Fruit fly (Drosophila melanogaster): Measurements from ENCODE around the gene Utx.

The Utx gene

DNA sequence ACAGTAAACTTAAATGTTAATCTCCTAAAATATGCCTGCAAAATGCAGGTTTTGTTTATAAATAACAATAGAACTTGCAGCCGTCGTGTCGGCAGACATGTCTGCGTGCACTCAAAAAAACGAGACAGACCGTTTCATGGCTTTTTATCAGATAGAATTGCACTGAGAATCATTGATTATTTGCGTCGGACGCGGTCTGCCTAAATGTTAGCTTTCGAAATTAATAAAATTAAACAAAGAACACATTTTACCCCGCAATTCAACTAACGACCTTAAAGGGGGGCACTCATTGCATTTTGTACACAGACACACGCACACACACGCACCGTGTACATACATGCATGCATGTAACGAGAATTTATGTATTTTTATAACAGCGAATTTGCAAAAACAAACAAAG is 1.8 kb downstream of the Utx start (continued):
- TF ChIP-seq CG11902 (GFP tag; optimal IDR thresholded peaks at IDR 0.05), result peak; percentile 3
- no peak; the same call in 1 of the 3 replicates for TF ChIP-seq CG6163 (GFP tag; IDR thresholded peaks at IDR 0.05)
- TF ChIP-seq Ets96B (tag; optimal IDR thresholded peaks at IDR 0.05), result no peak
- TF ChIP-seq CG11294 (GFP tag; IDR thresholded peaks at IDR 0.05), result no peak
- peak; percentile 56 for TF ChIP-seq cyc (GFP tag; optimal IDR thresholded peaks at IDR 0.05)
- peak; percentile 63 for TF ChIP-seq OdsH (GFP tag; optimal IDR thresholded peaks at IDR 0.05)
- TF ChIP-seq Sox102F (GFP tag; optimal IDR thresholded peaks at IDR 0.05), result no peak
- TF ChIP-seq Smox (GFP tag; optimal IDR thresholded peaks at IDR 0.05), result no peak
- no peak for TF ChIP-seq CG3032 (tag; optimal IDR thresholded peaks at IDR 0.05)
- TF ChIP-seq CG1621 (tag; optimal IDR thresholded peaks at IDR 0.05), result no peak
- TF ChIP-seq CG6854 (GFP tag; optimal IDR thresholded peaks at IDR 0.05), result no peak
- TF ChIP-seq Hr39 (GFP tag; optimal IDR thresholded peaks at IDR 0.05), result no peak
- peak; percentile 51 for TF ChIP-seq vri (GFP tag; optimal IDR thresholded peaks at IDR 0.05)
- TF ChIP-seq CG6276 (GFP tag; optimal IDR thresholded peaks at IDR 0.05), result no peak
- no peak for TF ChIP-seq CG6808 (GFP tag; optimal IDR thresholded peaks at IDR 0.05)
- TF ChIP-seq Hr38 (GFP tag; optimal IDR thresholded peaks at IDR 0.05), result peak; percentile 10
- no peak for TF ChIP-seq salr (GFP tag; optimal IDR thresholded peaks at IDR 0.05)
- TF ChIP-seq net (GFP tag; optimal IDR thresholded peaks at IDR 0.05), result no peak

DNA sequence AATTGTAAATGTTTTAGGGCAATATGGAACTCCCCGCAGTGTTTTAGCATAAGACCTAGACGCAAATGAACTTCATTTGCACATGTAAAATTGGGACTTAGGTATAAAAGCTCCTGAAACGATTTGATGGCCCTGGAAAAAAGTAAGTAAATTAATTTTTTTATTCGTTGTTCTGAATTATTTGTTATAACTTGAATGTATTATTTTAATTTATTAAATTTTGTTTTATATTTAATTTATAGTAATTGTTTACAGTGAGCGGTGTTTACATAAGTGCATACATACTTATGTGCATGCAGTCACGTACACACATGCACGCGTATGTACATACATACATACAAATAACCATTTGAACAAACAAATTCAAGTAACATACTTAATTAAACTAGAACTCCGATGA is 2.2 kb downstream of the Utx start:
- TF ChIP-seq CG8119 (GFP tag; IDR thresholded peaks at IDR 0.05) (peak; percentile 70; the same call in 2 of the 3 replicates), Sox14 (GFP tag; optimal IDR thresholded peaks at IDR 0.05) (no peak), Gug (GFP tag; IDR thresholded peaks at IDR 0.05) (no peak; the same call in 1 of the 2 replicates), CG6792 (GFP tag; optimal IDR thresholded peaks at IDR 0.05) (peak; percentile 20), CG11294 (GFP tag; IDR thresholded peaks at IDR 0.05) (peak; percentile 42; the same call in 1 of the 2 replicates), CG16779 (tag; optimal IDR thresholded peaks at IDR 0.05) (no peak), Ets96B (tag; optimal IDR thresholded peaks at IDR 0.05) (peak; percentile 69), CG10669 (GFP tag; optimal IDR thresholded peaks at IDR 0.05) (no peak), Sox15 (GFP tag; optimal IDR thresholded peaks at IDR 0.05) (no peak), CG8319 (GFP tag; optimal IDR thresholded peaks at IDR 0.05) (no peak), Hr39 (GFP tag; optimal IDR thresholded peaks at IDR 0.05) (no peak), Hr4 (GFP tag; optimal IDR thresholded peaks at IDR 0.05) (no peak), CG4318 (GFP tag; optimal IDR thresholded peaks at IDR 0.05) (no peak), spab (GFP tag; optimal IDR thresholded peaks at IDR 0.05) (no peak), CG6854 (GFP tag; optimal IDR thresholded peaks at IDR 0.05) (peak; percentile 37), fd85E (GFP tag; optimal IDR thresholded peaks at IDR 0.05) (peak; percentile 5), CG15336 (GFP tag; IDR thresholded peaks at IDR 0.05) (peak; percentile 82), CG8632 (GFP tag; optimal IDR thresholded peaks at IDR 0.05) (peak; percentile 42), net (GFP tag; optimal IDR thresholded peaks at IDR 0.05) (no peak), CG1621 (tag; optimal IDR thresholded peaks at IDR 0.05) (no peak), Eip78C (GFP tag) (peak; percentile 84), CG7368 (GFP tag; optimal IDR thresholded peaks at IDR 0.05) (no peak), CG3032 (tag; optimal IDR thresholded peaks at IDR 0.05) (peak; percentile 67), acj6 (GFP tag; optimal IDR thresholded peaks at IDR 0.05) (peak; percentile 32), fkh (GFP tag; optimal IDR thresholded peaks at IDR 0.05) (peak; percentile 21)

DNA sequence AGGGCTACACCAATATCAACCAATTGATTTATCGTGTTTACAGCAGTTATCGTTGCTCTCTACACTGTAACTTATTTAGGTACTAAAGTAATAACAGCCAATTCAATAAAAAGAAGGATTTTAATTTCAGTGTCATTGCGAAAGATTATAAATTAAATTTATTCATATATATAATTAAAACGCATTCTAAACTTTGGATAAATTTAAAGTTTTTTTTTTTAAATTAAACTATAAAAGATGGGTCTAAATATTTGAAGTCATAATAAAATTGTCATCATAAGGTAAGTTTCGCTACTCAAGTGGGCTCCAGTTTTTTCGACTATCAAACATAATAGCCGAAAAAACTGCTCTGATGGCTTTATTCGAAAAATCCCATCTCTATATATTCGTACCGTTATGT is 6.4 kb downstream of the Utx start, which contains the start of gene trk:
Gene trk (minus strand): TSS at position 101 of the 400 bp plus-strand sequence.
- TF ChIP-seq Blimp-1 (GFP tag; optimal IDR thresholded peaks at IDR 0.05) (no peak), CG34406 (GFP tag; optimal IDR thresholded peaks at IDR 0.05) (no peak), Hr4 (GFP tag; optimal IDR thresholded peaks at IDR 0.05) (no peak), Ets96B (tag; optimal IDR thresholded peaks at IDR 0.05) (no peak), esn (GFP tag; optimal IDR thresholded peaks at IDR 0.05) (no peak), CG6808 (GFP tag; optimal IDR thresholded peaks at IDR 0.05) (no peak), CG11294 (GFP tag; IDR thresholded peaks at IDR 0.05) (no peak), Sox102F (GFP tag; optimal IDR thresholded peaks at IDR 0.05) (no peak), svp (GFP tag) (no peak), vri (GFP tag; optimal IDR thresholded peaks at IDR 0.05) (no peak), CG4318 (GFP tag; optimal IDR thresholded peaks at IDR 0.05) (no peak), CG10669 (GFP tag; optimal IDR thresholded peaks at IDR 0.05) (no peak), CG7368 (GFP tag; optimal IDR thresholded peaks at IDR 0.05) (no peak), CG3032 (tag; optimal IDR thresholded peaks at IDR 0.05) (no peak), CG6792 (GFP tag; optimal IDR thresholded peaks at IDR 0.05) (no peak), topi (GFP tag; optimal IDR thresholded peaks at IDR 0.05) (no peak), Ets21C (GFP tag; optimal IDR thresholded peaks at IDR 0.05) (no peak), dac (GFP tag; optimal IDR thresholded peaks at IDR 0.05) (no peak)
